Fruit fly (Drosophila melanogaster): ENCODE measurements around the gene sau.

dm6 chr2L:2184659-2185058 lies 41.5 kb upstream of the sau start:
- TF ChIP-seq CG8478 (optimal IDR thresholded peaks at IDR 0.05) (no peak), CTCF (optimal IDR thresholded peaks at IDR 0.05) (no peak)

Data from S2 (cell line).